Worm (Caenorhabditis elegans) whole organism, L4 larva: ENCODE results near the gene glrx-21.

Experiments used
- D1046.2 ChIP-seq: fragments of 200-800 bp; sonication (Bioruptor generic); IDR thresholded peaks from 2 replicates; pipeline ENCODE4 v1.3.6; 2022; ENCODE audit warnings: missing genetic modification characterization, missing compliant biosample characterization
- T20F7.1 ChIP-seq: fragments of 200-800 bp; sonication (Bioruptor generic); optimal IDR thresholded peaks from 2 replicates; lab custom pipeline; 2018; ENCODE audit warnings: mild to moderate bottlenecking, missing genetic modification characterization, missing compliant biosample characterization
- Y105C5A.15 ChIP-seq: fragments of 200-800 bp; sonication (Bioruptor generic); IDR thresholded peaks from 2 replicates; pipeline ENCODE4 v1.3.6; 2022; ENCODE audit warnings: missing genetic modification characterization, missing compliant biosample characterization
- ZK337.2 ChIP-seq: fragments of 200-800 bp; sonication (Bioruptor generic); IDR thresholded peaks from 2 replicates; pipeline ENCODE4 v1.3.6; 2022; ENCODE audit warnings: missing genetic modification reagents, missing genetic modification characterization, missing compliant biosample characterization
- aha-1 ChIP-seq: fragments of 150-350 bp; peaks from one replicate; lab custom pipeline; 2014; ENCODE audit warnings: missing biosample characterization, missing genetic modification characterization
- attf-4 ChIP-seq: sonication (generic microtip); optimal IDR thresholded peaks from 3 replicates; lab custom pipeline; 2017; ENCODE audit warnings: missing biosample characterization, missing genetic modification characterization
- daf-12 ChIP-seq: fragments of 150-350 bp; optimal IDR thresholded peaks from 2 replicates; lab custom pipeline; 2014; ENCODE audit warnings: missing biosample characterization, missing genetic modification reagents, missing genetic modification characterization
- daf-19 ChIP-seq: fragments of 200-800 bp; sonication (Bioruptor generic); conservative IDR thresholded peaks from 2 replicates; pipeline ENCODE4 v1.3.6; 2022; ENCODE audit warnings: missing genetic modification characterization, missing compliant biosample characterization
- dpl-1 ChIP-seq: fragments of 150-350 bp; optimal IDR thresholded peaks from 2 replicates; lab custom pipeline; 2014; ENCODE audit warnings: missing biosample characterization, missing genetic modification reagents, missing genetic modification characterization
- egl-43 ChIP-seq: fragments of 200-800 bp; sonication (Bioruptor generic); IDR thresholded peaks from 2 replicates; pipeline ENCODE4 v1.3.6; 2022; ENCODE audit warnings: missing genetic modification reagents, missing genetic modification characterization, missing compliant biosample characterization
- hmg-1.1 ChIP-seq: fragments of 200-800 bp; sonication (Bioruptor generic); IDR thresholded peaks from 2 replicates; pipeline ENCODE4 v1.3.6; 2022; ENCODE audit warnings: missing genetic modification reagents, missing genetic modification characterization, missing compliant biosample characterization
- jun-1 ChIP-seq: fragments of 150-350 bp; optimal IDR thresholded peaks from 2 replicates; lab custom pipeline; 2014; ENCODE audit warnings: missing biosample characterization, missing genetic modification reagents, missing genetic modification characterization
- lin-1 ChIP-seq: fragments of 200-800 bp; sonication (Bioruptor generic); IDR thresholded peaks from 2 replicates; pipeline ENCODE4 v1.3.6; 2022; ENCODE audit warnings: missing genetic modification reagents, missing genetic modification characterization, missing compliant biosample characterization
- lin-38 ChIP-seq: fragments of 200-800 bp; sonication (Bioruptor generic); IDR thresholded peaks from 2 replicates; pipeline ENCODE4 v1.3.6; 2022; ENCODE audit warnings: missing genetic modification reagents, missing genetic modification characterization, missing compliant biosample characterization
- mdl-1 ChIP-seq, 2 experiments: fragments of 150-350 bp in 1 of 2; sonication (generic microtip) in 1 of 2; optimal IDR thresholded peaks; 2 replicates each; lab custom pipeline; 2014 to 2017; ENCODE audit warnings: missing biosample characterization in 2 of 2, missing genetic modification characterization in 2 of 2
- mxl-3 ChIP-seq: fragments of 200-800 bp; sonication (Bioruptor generic); optimal IDR thresholded peaks from 2 replicates; lab custom pipeline; 2018; ENCODE audit warnings: mild to moderate bottlenecking, missing genetic modification characterization, missing compliant biosample characterization
- nhr-102 ChIP-seq: sonication (generic microtip); optimal IDR thresholded peaks from 2 replicates; lab custom pipeline; 2016; ENCODE audit warnings: mild to moderate bottlenecking, missing genetic modification characterization, moderate library complexity, missing compliant biosample characterization
- nhr-11 ChIP-seq: fragments of 150-350 bp; optimal IDR thresholded peaks from 2 replicates; lab custom pipeline; 2014; ENCODE audit warnings: missing biosample characterization, missing genetic modification characterization
- nhr-48 ChIP-seq: sonication (generic microtip); optimal IDR thresholded peaks from 2 replicates; lab custom pipeline; 2016; ENCODE audit warnings: mild to moderate bottlenecking, missing genetic modification characterization, missing compliant biosample characterization
- pha-4 ChIP-seq, 2 experiments: fragments of 150-350 bp in 1 of 2; fragments of 200-800 bp in 1 of 2; sonication (Bioruptor generic) in 1 of 2; IDR thresholded peaks in 1 of 2; optimal IDR thresholded peaks in 1 of 2; 2 replicates each; pipeline versions ENCODE4 v1.3.6 to Lab custom; 2014 to 2022; ENCODE audit warnings: missing genetic modification characterization in 2 of 2, missing genetic modification reagents in 2 of 2, missing biosample characterization in 1 of 2, missing compliant biosample characterization in 1 of 2
- saeg-2 ChIP-seq: fragments of 200-800 bp; sonication (Bioruptor generic); IDR thresholded peaks from 2 replicates; pipeline ENCODE4 v1.3.6; 2022; ENCODE audit warnings: missing genetic modification reagents, missing genetic modification characterization, missing compliant biosample characterization
- skn-1 ChIP-seq: fragments of 150-350 bp; optimal IDR thresholded peaks from 2 replicates; lab custom pipeline; 2014; ENCODE audit warnings: missing biosample characterization, missing genetic modification characterization
- tra-1 ChIP-seq: fragments of 200-800 bp; sonication (Bioruptor generic); IDR thresholded peaks from 2 replicates; pipeline ENCODE4 v1.3.6; 2022; ENCODE audit warnings: missing genetic modification reagents, missing genetic modification characterization, missing compliant biosample characterization
- unc-62 ChIP-seq, 3 experiments: fragments of 150-350 bp in 1 of 3; sonication (generic microtip); optimal IDR thresholded peaks in 2 of 3; peaks in 1 of 3; 1 replicate in 1 of 3; 2 replicates in 2 of 3; lab custom pipeline; 2014 to 2017; ENCODE audit warnings: missing biosample characterization in 3 of 3, missing genetic modification characterization in 3 of 3, missing genetic modification reagents in 3 of 3, missing genotype in 1 of 3
- vab-7 ChIP-seq: fragments of 200-800 bp; sonication (Bioruptor generic); IDR thresholded peaks from 2 replicates; pipeline ENCODE4 v1.3.6; 2022; ENCODE audit warnings: missing genetic modification reagents, missing genetic modification characterization, missing compliant biosample characterization
- zag-1 ChIP-seq: fragments of 150-350 bp; optimal IDR thresholded peaks from 2 replicates; lab custom pipeline; 2014; ENCODE audit warnings: missing biosample characterization, missing genetic modification characterization

The glrx-21 gene

ce11 chrIII:5305725-5306124 lies 40.2 kb downstream of the glrx-21 start (continued):
- TF ChIP-seq zag-1 (tag; lab: Kevin White, UChicago) (no peak), pha-4 (GFP tag; IDR thresholded peaks at IDR 0.05; lab: Robert Waterston, UW) (peak; percentile 94), pha-4 (tag; optimal IDR thresholded peaks at IDR 0.05; lab: Kevin White, UChicago) (peak; percentile 38), egl-43 (GFP tag; lab: Robert Waterston, UW) (peak; percentile 97), daf-19 (GFP tag; lab: Robert Waterston, UW) (peak; percentile 93), nhr-48 (tag; lab: Kevin White, UChicago) (no peak), Y105C5A.15 (GFP tag; lab: Robert Waterston, UW) (peak; percentile 91), aha-1 (peak; percentile 37), daf-12 (tag; lab: Kevin White, UChicago) (no peak), vab-7 (GFP tag; lab: Robert Waterston, UW) (peak; percentile 89), lin-38 (GFP tag; lab: Robert Waterston, UW) (peak; percentile 86)

- TF ChIP-seq unc-62 (GFP tag; optimal IDR thresholded peaks at IDR 0.05 in 1 of 2; lab: Kevin White, UChicago) (peak in 1 of 2 experiments; percentile 98), unc-62 (tag; optimal IDR thresholded peaks at IDR 0.05; lab: Kevin White, UChicago) (no peak), T20F7.1 (GFP tag; lab: Kevin White, UChicago) (no peak)
These were observed 41.9 kb downstream of the glrx-21 start for ce11 chrIII:5304044-5304443.

ce11 chrIII:5301786-5302268 lies 44.1 kb downstream of the glrx-21 start, which contains the start of the genes T15B12.2 and F52C9.5:
T15B12.2 (minus strand) TSS chrIII:5301886.
F52C9.5 (plus strand) TSS chrIII:5302218.
- no peak for TF ChIP-seq mdl-1 (tag; optimal IDR thresholded peaks at IDR 0.05; lab: Kevin White, UChicago)
- no peak for TF ChIP-seq tra-1 (GFP tag; lab: Robert Waterston, UW)
- TF ChIP-seq daf-19 (GFP tag; lab: Robert Waterston, UW) = no peak
- no peak for TF ChIP-seq skn-1 (tag; lab: Kevin White, UChicago)
- TF ChIP-seq hmg-1.1 (GFP tag; lab: Robert Waterston, UW) = no peak
- no peak for TF ChIP-seq nhr-11 (tag; lab: Kevin White, UChicago)
- TF ChIP-seq mxl-3 (GFP tag; lab: Kevin White, UChicago) = no peak
- TF ChIP-seq lin-1 = no peak
- no peak for TF ChIP-seq nhr-102 (tag; lab: Kevin White, UChicago)
- no peak for TF ChIP-seq jun-1 (tag; lab: Kevin White, UChicago)
- no peak for TF ChIP-seq saeg-2 (GFP tag; lab: Robert Waterston, UW)
- TF ChIP-seq dpl-1 (GFP tag; lab: Kevin White, UChicago) = no peak
- no peak for TF ChIP-seq attf-4 (tag; lab: Kevin White, UChicago)
- TF ChIP-seq D1046.2 (GFP tag; lab: Robert Waterston, UW) = no peak
- no peak for TF ChIP-seq ZK337.2 (GFP tag; lab: Robert Waterston, UW)
- no peak for TF ChIP-seq lin-38 (GFP tag; lab: Robert Waterston, UW)
- no peak for TF ChIP-seq unc-62 (GFP tag; optimal IDR thresholded peaks at IDR 0.05 in 1 of 2; lab: Kevin White, UChicago)
- TF ChIP-seq unc-62 (tag; optimal IDR thresholded peaks at IDR 0.05; lab: Kevin White, UChicago) = no peak
